Fruit fly (Drosophila melanogaster) whole organism, embryonic: Measurements from ENCODE around the gene CG31344.

ENCODE experiments used
- Asciz ChIP-seq: fragments of 200-800 bp; sonication (Bioruptor generic); optimal IDR thresholded peaks from 2 replicates; lab custom pipeline; 2017; ENCODE audit warnings: missing biosample characterization, mild to moderate bottlenecking, missing genetic modification characterization, missing genetic modification reagents
- BtbVII ChIP-seq: fragments of 200-800 bp; sonication (Bioruptor generic); optimal IDR thresholded peaks from 3 replicates; lab custom pipeline; 2017; ENCODE audit warnings: missing biosample characterization, mild to moderate bottlenecking, missing genetic modification characterization
- CG10366 ChIP-seq: fragments of 200-800 bp; sonication (Bioruptor generic); IDR thresholded peaks from 2 replicates; pipeline ENCODE4 v1.3.6; 2022; ENCODE audit warnings: missing biosample characterization, missing genetic modification characterization
- CG12744 ChIP-seq: fragments of 200-800 bp; sonication (Bioruptor generic); optimal IDR thresholded peaks from 2 replicates; lab custom pipeline; 2016; ENCODE audit warnings: missing biosample characterization, missing genetic modification characterization
- CG14667 ChIP-seq: fragments of 200-800 bp; sonication (Bioruptor generic); IDR thresholded peaks from 2 replicates; pipeline ENCODE4 v1.3.6; 2022; ENCODE audit warnings: missing biosample characterization, missing genetic modification characterization
- CG15011 ChIP-seq: fragments of 200-800 bp; sonication (Bioruptor generic); optimal IDR thresholded peaks from 3 replicates; lab custom pipeline; 2018; ENCODE audit warnings: missing biosample characterization, mild to moderate bottlenecking, missing genetic modification characterization
- CG15269 ChIP-seq: fragments of 200-800 bp; sonication (Bioruptor generic); optimal IDR thresholded peaks from 2 replicates; lab custom pipeline; 2018; ENCODE audit warnings: missing biosample characterization, mild to moderate bottlenecking, missing genetic modification characterization, moderate library complexity
- CG1602 ChIP-seq: fragments of 200-800 bp; sonication (Bioruptor generic); optimal IDR thresholded peaks from 3 replicates; lab custom pipeline; 2016; ENCODE audit warnings: missing biosample characterization, missing genetic modification characterization
- CG17186 ChIP-seq: fragments of 200-800 bp; sonication (Bioruptor generic); optimal IDR thresholded peaks from 3 replicates; lab custom pipeline; 2017; ENCODE audit warnings: missing biosample characterization, missing genetic modification reagents, missing genetic modification characterization
- CG17802 ChIP-seq: fragments of 200-800 bp; sonication (Bioruptor generic); optimal IDR thresholded peaks from 2 replicates; lab custom pipeline; 2018; ENCODE audit warnings: missing biosample characterization, mild to moderate bottlenecking, missing genetic modification characterization, moderate library complexity
- CG2712 ChIP-seq: fragments of 200-800 bp; optimal IDR thresholded peaks from 3 replicates; lab custom pipeline; 2019; ENCODE audit warnings: missing biosample characterization, mild to moderate bottlenecking, missing genetic modification characterization, moderate library complexity
- CG3163 ChIP-seq: fragments of 200-800 bp; sonication (Bioruptor generic); optimal IDR thresholded peaks from 3 replicates; lab custom pipeline; 2016; ENCODE audit warnings: missing biosample characterization, missing genetic modification characterization
- CG34224 ChIP-seq: fragments of 200-800 bp; sonication (Bioruptor generic); IDR thresholded peaks from 3 replicates; pipeline ENCODE4 v1.3.6; 2022; ENCODE audit warnings: missing biosample characterization, missing genetic modification characterization; ENCODE audit not compliant: partially characterized antibody
- CG6765 ChIP-seq: fragments of 200-800 bp; sonication (Bioruptor generic); optimal IDR thresholded peaks from 3 replicates; lab custom pipeline; 2017; ENCODE audit warnings: missing biosample characterization, mild to moderate bottlenecking, missing genetic modification characterization
- CG7357 ChIP-seq: fragments of 200-800 bp; sonication (Bioruptor generic); IDR thresholded peaks from 3 replicates; pipeline ENCODE4 v1.3.6; 2022; ENCODE audit warnings: missing biosample characterization, missing genetic modification characterization
- CG7987 ChIP-seq: fragments of 200-800 bp; sonication (Bioruptor generic); optimal IDR thresholded peaks from 2 replicates; lab custom pipeline; 2018; ENCODE audit warnings: missing biosample characterization, mild to moderate bottlenecking, missing genetic modification characterization, moderate library complexity
- CG8089 ChIP-seq: fragments of 200-800 bp; sonication (Bioruptor generic); optimal IDR thresholded peaks from 3 replicates; lab custom pipeline; 2016; ENCODE audit warnings: missing biosample characterization, missing genetic modification characterization
- CG9609 ChIP-seq: fragments of 200-800 bp; sonication (Bioruptor generic); optimal IDR thresholded peaks from 3 replicates; lab custom pipeline; 2016; ENCODE audit warnings: missing biosample characterization, missing genetic modification characterization
- CrebB ChIP-seq: fragments of 200-800 bp; sonication (Bioruptor generic); optimal IDR thresholded peaks from 3 replicates; lab custom pipeline; 2018; ENCODE audit warnings: missing biosample characterization, mild to moderate bottlenecking, missing genetic modification characterization
- D19B ChIP-seq: fragments of 200-800 bp; sonication (Bioruptor generic); optimal IDR thresholded peaks from 2 replicates; lab custom pipeline; 2017; ENCODE audit warnings: missing biosample characterization, mild to moderate bottlenecking, missing genetic modification characterization
- Dad ChIP-seq: fragments of 200-800 bp; sonication (Bioruptor generic); optimal IDR thresholded peaks from 3 replicates; lab custom pipeline; 2016; ENCODE audit warnings: missing biosample characterization, missing genetic modification characterization
- Dip2 ChIP-seq: fragments of 200-800 bp; sonication (Bioruptor generic); IDR thresholded peaks from 2 replicates; pipeline ENCODE4 v1.3.6; 2022; ENCODE audit warnings: missing biosample characterization, missing genetic modification characterization
- Dll ChIP-seq: fragments of 200-800 bp; sonication (Bioruptor generic); IDR thresholded peaks from 4 replicates; pipeline ENCODE4 v1.3.6; 2022; ENCODE audit warnings: missing biosample characterization, missing genetic modification characterization; ENCODE audit not compliant: partially characterized antibody
- Fer2 ChIP-seq: fragments of 200-800 bp; sonication (Bioruptor generic); optimal IDR thresholded peaks from 2 replicates; lab custom pipeline; 2018; ENCODE audit warnings: missing biosample characterization, mild to moderate bottlenecking, missing genetic modification characterization, moderate library complexity
- Gsc ChIP-seq: fragments of 200-800 bp; sonication (Bioruptor generic); IDR thresholded peaks from 2 replicates; pipeline ENCODE4 v1.3.6; 2022; ENCODE audit warnings: missing biosample characterization, missing genetic modification characterization
- H2.0 ChIP-seq: fragments of 200-800 bp; sonication (Bioruptor generic); IDR thresholded peaks from 2 replicates; pipeline ENCODE4 v1.3.6; 2022; ENCODE audit warnings: missing biosample characterization, missing genetic modification characterization
- HmgD ChIP-seq: fragments of 200-800 bp; sonication (Bioruptor generic); optimal IDR thresholded peaks from 3 replicates; lab custom pipeline; 2016; ENCODE audit warnings: missing biosample characterization, missing genetic modification characterization
- Hr39 ChIP-seq: fragments of >200 bp; optimal IDR thresholded peaks from 2 replicates; lab custom pipeline; 2017
- Hsf ChIP-seq: fragments of 200-800 bp; sonication (Bioruptor generic); optimal IDR thresholded peaks from 3 replicates; lab custom pipeline; 2016; ENCODE audit warnings: missing biosample characterization, missing genetic modification characterization
- Lhr ChIP-seq: fragments of 200-800 bp; sonication (Bioruptor generic); optimal IDR thresholded peaks from 3 replicates; lab custom pipeline; 2017; ENCODE audit warnings: mild to moderate bottlenecking, missing biosample characterization, missing genetic modification reagents, missing genetic modification characterization
- Rfx ChIP-seq: fragments of 200-800 bp; sonication (Bioruptor generic); IDR thresholded peaks from 2 replicates; pipeline ENCODE4 v1.3.6; 2022; ENCODE audit warnings: missing biosample characterization, missing genetic modification characterization
- Usf ChIP-seq: fragments of 200-800 bp; sonication (Bioruptor generic); optimal IDR thresholded peaks from 2 replicates; lab custom pipeline; 2017; ENCODE audit warnings: missing genotype, missing biosample characterization, missing genetic modification characterization
- Vsx1 ChIP-seq: fragments of 200-800 bp; sonication (Bioruptor generic); optimal IDR thresholded peaks from 2 replicates; lab custom pipeline; 2017; ENCODE audit warnings: missing biosample characterization, mild to moderate bottlenecking, missing genetic modification characterization, missing genetic modification reagents
- az2 ChIP-seq: fragments of 200-800 bp; sonication (Bioruptor generic); optimal IDR thresholded peaks from 3 replicates; lab custom pipeline; 2016; ENCODE audit warnings: missing biosample characterization, missing genetic modification characterization
- bbx ChIP-seq: fragments of 200-800 bp; sonication (Bioruptor generic); IDR thresholded peaks from 2 replicates; pipeline ENCODE4 v1.3.6; 2022; ENCODE audit warnings: missing biosample characterization, missing genetic modification characterization; ENCODE audit not compliant: partially characterized antibody
- caup ChIP-seq: fragments of 200-800 bp; sonication (Bioruptor generic); optimal IDR thresholded peaks from 3 replicates; lab custom pipeline; 2017; ENCODE audit warnings: missing biosample characterization, mild to moderate bottlenecking, missing genetic modification characterization, moderate library complexity; ENCODE audit not compliant: severe bottlenecking
- cwo ChIP-seq: fragments of 200-800 bp; sonication (Bioruptor generic); optimal IDR thresholded peaks from 3 replicates; lab custom pipeline; 2017; ENCODE audit warnings: missing biosample characterization, missing genetic modification characterization, mild to moderate bottlenecking, moderate library complexity, missing genetic modification reagents
- da ChIP-seq: fragments of 200-800 bp; sonication (Bioruptor generic); optimal IDR thresholded peaks from 2 replicates; lab custom pipeline; 2016; ENCODE audit warnings: missing biosample characterization, missing genetic modification characterization
- fru ChIP-seq: fragments of >200 bp; optimal IDR thresholded peaks from 2 replicates; lab custom pipeline; 2017
- grau ChIP-seq: fragments of 200-800 bp; optimal IDR thresholded peaks from 3 replicates; lab custom pipeline; 2019; ENCODE audit warnings: missing biosample characterization, mild to moderate bottlenecking, missing genetic modification characterization, moderate library complexity
- grn ChIP-seq: fragments of 200-800 bp; sonication (Bioruptor generic); optimal IDR thresholded peaks from 3 replicates; lab custom pipeline; 2017; ENCODE audit warnings: missing biosample characterization, missing genetic modification characterization
- lola ChIP-seq, 3 experiments: fragments of >200 bp in 2 of 3; fragments of 200-800 bp in 1 of 3; sonication (Bioruptor generic) in 1 of 3; optimal IDR thresholded peaks; 2 replicates each; lab custom pipeline; 2017 to 2019; ENCODE audit warnings: missing biosample characterization in 3 of 3, missing genetic modification characterization in 3 of 3, mild to moderate bottlenecking in 1 of 3, moderate library complexity in 1 of 3
- nerfin-2 ChIP-seq: fragments of 200-800 bp; sonication (Bioruptor generic); IDR thresholded peaks from 2 replicates; pipeline ENCODE4 v1.3.6; 2022; ENCODE audit warnings: missing biosample characterization, missing genetic modification characterization; ENCODE audit not compliant: partially characterized antibody
- prd ChIP-seq, 3 experiments: fragments of >200 bp in 2 of 3; fragments of 200-800 bp in 1 of 3; sonication (Bioruptor generic) in 1 of 3; optimal IDR thresholded peaks in 2 of 3; IDR thresholded peaks in 1 of 3; 2 replicates in 2 of 3; 3 replicates in 1 of 3; pipeline versions ENCODE4 v1.3.6 to Lab custom; 2017 to 2022; ENCODE audit warnings: missing biosample characterization in 1 of 3, missing genetic modification characterization in 1 of 3
- tio ChIP-seq: fragments of 200-800 bp; sonication (Bioruptor generic); optimal IDR thresholded peaks from 2 replicates; lab custom pipeline; 2017; ENCODE audit warnings: missing biosample characterization, missing genetic modification characterization, inconsistent platforms
- ttk ChIP-seq: fragments of 200-800 bp; sonication (Bioruptor generic); IDR thresholded peaks from 2 replicates; pipeline ENCODE4 v2.1.2; 2022; ENCODE audit warnings: missing biosample characterization, missing genetic modification characterization
- tup ChIP-seq: fragments of 200-800 bp; sonication (Bioruptor generic); optimal IDR thresholded peaks from 2 replicates; lab custom pipeline; 2016; ENCODE audit warnings: missing biosample characterization, mild to moderate bottlenecking, missing genetic modification characterization, moderate library complexity
- twi ChIP-seq: fragments of 200-800 bp; optimal IDR thresholded peaks from 2 replicates; lab custom pipeline; 2019; ENCODE audit warnings: missing biosample characterization, mild to moderate bottlenecking, missing genetic modification characterization, moderate library complexity

The CG31344 gene

dm6 chr3R:15268426-15268825 is 43.3 kb upstream of the CG31344 start, which contains the start of the genes CG14864 and Zip88E (continued):
- TF ChIP-seq CG17186 (GFP tag; lab: Kevin White, UChicago): peak; percentile 30

dm6 chr3R:15265406-15266040 is 40.4 kb upstream of the CG31344 start, which contains the start of gene ATPsynO:
ATPsynO (plus strand) TSS chr3R:15265591.
- TF ChIP-seq CG34224 (GFP tag; lab: Robert Waterston, UW): no peak
- no peak for TF ChIP-seq cwo (GFP tag; lab: Kevin White, UChicago)
- no peak for TF ChIP-seq CG8089 (GFP tag; lab: Kevin White, UChicago)
- no peak for TF ChIP-seq CG10366 (GFP tag; lab: Robert Waterston, UW)
- TF ChIP-seq CG15269 (tag; lab: Kevin White, UChicago): no peak
- TF ChIP-seq ttk (GFP tag; lab: Robert Waterston, UW): no peak
- TF ChIP-seq CG15011 (GFP tag; lab: Kevin White, UChicago): no peak
- TF ChIP-seq CG6765 (GFP tag; lab: Kevin White, UChicago): no peak
- TF ChIP-seq CG2712 (tag; lab: Kevin White, UChicago): peak; percentile 59
- TF ChIP-seq CG14667 (GFP tag; lab: Robert Waterston, UW): no peak
- no peak for TF ChIP-seq H2.0 (GFP tag; lab: Robert Waterston, UW)
- no peak for TF ChIP-seq D19B (GFP tag; lab: Kevin White, UChicago)
- no peak for TF ChIP-seq twi (tag; lab: Kevin White, UChicago)
- TF ChIP-seq nerfin-2: no peak
- TF ChIP-seq caup (GFP tag; lab: Kevin White, UChicago): peak; percentile 23
- TF ChIP-seq az2: no peak
- no peak for TF ChIP-seq tio (GFP tag; lab: Kevin White, UChicago)
- no peak for TF ChIP-seq Gsc
- no peak for TF ChIP-seq Asciz (GFP tag; lab: Kevin White, UChicago)
- TF ChIP-seq prd (optimal IDR thresholded peaks at IDR 0.05; lab: Kevin White, UChicago): no peak
- no peak for TF ChIP-seq prd (GFP tag; IDR thresholded peaks at IDR 0.05; lab: Robert Waterston, UW)
- no peak for TF ChIP-seq tup (GFP tag; lab: Kevin White, UChicago)
- TF ChIP-seq da (GFP tag; lab: Kevin White, UChicago): no peak
- peak; percentile 38 for TF ChIP-seq Rfx (GFP tag; lab: Robert Waterston, UW)
- no peak for TF ChIP-seq HmgD
- no peak for TF ChIP-seq Lhr
- no peak for TF ChIP-seq fru (lab: Kevin White, UChicago)
- TF ChIP-seq CG12744: no peak
- TF ChIP-seq Vsx1 (GFP tag; lab: Kevin White, UChicago): no peak
- peak; percentile 11 for TF ChIP-seq CrebB
- TF ChIP-seq CG7357: no peak
- TF ChIP-seq CG7987 (GFP tag; lab: Kevin White, UChicago): peak; percentile 18
- peak; percentile 14 for TF ChIP-seq Hsf
- no peak for TF ChIP-seq CG17802 (tag; lab: Kevin White, UChicago)
- no peak for TF ChIP-seq Hr39
- no peak for TF ChIP-seq BtbVII (GFP tag; lab: Kevin White, UChicago)
- no peak for TF ChIP-seq Dad (GFP tag; lab: Kevin White, UChicago)
- no peak for TF ChIP-seq CG3163
- TF ChIP-seq grau (tag; lab: Kevin White, UChicago): peak; percentile 44
- TF ChIP-seq grn (GFP tag; lab: Kevin White, UChicago): no peak
- TF ChIP-seq CG9609 (GFP tag; lab: Kevin White, UChicago): no peak
- no peak for TF ChIP-seq Dip2 (GFP tag; lab: Robert Waterston, UW)
- TF ChIP-seq Fer2: no peak
- 0 out of 2 replicates have a peak, but pooled peaks have one; percentile 41 for TF ChIP-seq bbx
- TF ChIP-seq Dll: 0 out of 4 replicates have a peak, but pooled peaks have one; percentile 29
- TF ChIP-seq lola (GFP tag; optimal IDR thresholded peaks at IDR 0.05; lab: Kevin White, UChicago): no peak
- TF ChIP-seq Usf (GFP tag; lab: Kevin White, UChicago): no peak
- no peak for TF ChIP-seq CG1602 (GFP tag; lab: Kevin White, UChicago)
